Worm (Caenorhabditis elegans) whole organism, late embryonic: ENCODE data around the gene Y116F11B.7.

Experiments
- C38D4.7 ChIP-seq: fragments of 200-800 bp; sonication (Bioruptor generic); optimal IDR thresholded peaks from 2 replicates; lab custom pipeline; 2018; ENCODE audit warnings: mild to moderate bottlenecking, missing genetic modification characterization, moderate library complexity, missing compliant biosample characterization
- F13H6.1 ChIP-seq: sonication (generic microtip); optimal IDR thresholded peaks from 2 replicates; lab custom pipeline; 2016; ENCODE audit warnings: missing genetic modification characterization, missing compliant biosample characterization
- K09A11.1 ChIP-seq: sonication (generic microtip); optimal IDR thresholded peaks from 2 replicates; lab custom pipeline; 2017; ENCODE audit warnings: antibody characterized with exemption, mild to moderate bottlenecking, missing genetic modification characterization, missing compliant biosample characterization; ENCODE audit not compliant: insufficient read depth
- ama-1 ChIP-seq: fragments of 150-350 bp; optimal IDR thresholded peaks from 2 replicates; lab custom pipeline; 2014
- ceh-2 ChIP-seq: sonication (generic microtip); optimal IDR thresholded peaks from 2 replicates; lab custom pipeline; 2016; ENCODE audit warnings: missing genotype, missing genetic modification characterization, missing compliant biosample characterization
- ets-4 ChIP-seq: sonication (generic microtip); optimal IDR thresholded peaks from 2 replicates; lab custom pipeline; 2016; ENCODE audit warnings: missing genetic modification characterization, missing compliant biosample characterization
- fkh-10 ChIP-seq: fragments of 150-350 bp; optimal IDR thresholded peaks from 2 replicates; lab custom pipeline; 2014; ENCODE audit warnings: missing biosample characterization, missing genetic modification reagents, missing genetic modification characterization
- gmeb-2 ChIP-seq: sonication (generic microtip); optimal IDR thresholded peaks from 2 replicates; lab custom pipeline; 2016; ENCODE audit warnings: missing genetic modification characterization, inconsistent platforms, missing compliant biosample characterization
- nfya-1 ChIP-seq: sonication (generic microtip); optimal IDR thresholded peaks from 2 replicates; lab custom pipeline; 2017; ENCODE audit warnings: missing genetic modification characterization, mild to moderate bottlenecking, missing compliant biosample characterization, antibody characterized with exemption, moderate library complexity
- pha-2 ChIP-seq: sonication (generic microtip); optimal IDR thresholded peaks from 2 replicates; lab custom pipeline; 2017; ENCODE audit warnings: mild to moderate bottlenecking, missing genetic modification characterization, missing compliant biosample characterization
- pqm-1 ChIP-seq: sonication (generic microtip); optimal IDR thresholded peaks from 2 replicates; lab custom pipeline; 2016; ENCODE audit warnings: missing genetic modification characterization, missing compliant biosample characterization
- sox-4 ChIP-seq: sonication (generic microtip); optimal IDR thresholded peaks from 2 replicates; lab custom pipeline; 2017; ENCODE audit warnings: mild to moderate bottlenecking, missing genetic modification characterization, inconsistent platforms, missing compliant biosample characterization
- unc-86 ChIP-seq: sonication (generic microtip); optimal IDR thresholded peaks from 2 replicates; lab custom pipeline; 2016; ENCODE audit warnings: missing genetic modification characterization, missing compliant biosample characterization

DNA sequence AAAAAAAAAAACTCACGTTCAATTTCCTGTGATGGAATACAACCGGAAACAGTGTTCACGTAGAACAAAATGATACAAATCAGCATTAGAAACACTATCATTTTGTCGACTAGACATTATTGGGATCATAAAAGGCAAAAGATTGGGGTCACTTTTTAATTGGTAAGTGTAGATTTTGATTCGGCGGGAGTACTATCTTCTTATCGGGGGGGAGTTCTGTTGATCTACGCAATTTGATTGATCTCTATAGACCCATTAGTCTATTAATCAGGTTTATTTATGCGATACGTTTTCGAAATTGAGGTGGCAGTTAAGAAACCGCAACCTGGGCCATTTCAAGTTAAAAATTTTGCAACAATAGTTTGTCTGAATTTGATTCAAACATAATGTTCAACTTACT is 47.1 kb upstream of the Y116F11B.7 start, which contains the start of gene Y116F11B.2:
- TF ChIP-seq gmeb-2 (tag; lab: Kevin White, UChicago) (no peak), pha-2 (tag; lab: Kevin White, UChicago) (no peak), nfya-1 (tag; lab: Kevin White, UChicago) (no peak), ceh-2 (tag; lab: Kevin White, UChicago) (no peak), pqm-1 (no peak), ets-4 (tag; lab: Kevin White, UChicago) (no peak), fkh-10 (GFP tag; lab: Kevin White, UChicago) (no peak), F13H6.1 (tag; lab: Kevin White, UChicago) (no peak), K09A11.1 (tag; lab: Kevin White, UChicago) (no peak), ama-1 (lab: Kevin White, UChicago) (no peak), unc-86 (tag; lab: Kevin White, UChicago) (no peak), C38D4.7 (no peak), sox-4 (tag; lab: Kevin White, UChicago) (no peak)
